Worm (Caenorhabditis elegans) whole organism, midembryonic: Measurements from ENCODE around the gene svh-1.

ENCODE experiments used
- T22C8.4 ChIP-seq: fragments of 200-800 bp; sonication (Bioruptor generic); IDR thresholded peaks from 2 replicates; pipeline ENCODE4 v1.3.6; 2022; ENCODE audit warnings: missing genetic modification characterization, missing compliant biosample characterization
- flt-1 ChIP-seq: fragments of 200-800 bp; sonication (Bioruptor generic); IDR thresholded peaks from 2 replicates; pipeline ENCODE4 v1.3.6; 2022; ENCODE audit warnings: missing genetic modification characterization, missing compliant biosample characterization
- ref-1 ChIP-seq: fragments of 200-800 bp; sonication (Bioruptor generic); conservative IDR thresholded peaks from 2 replicates; pipeline ENCODE4 v1.3.6; 2022; ENCODE audit warnings: missing genetic modification reagents, missing genetic modification characterization, missing compliant biosample characterization
- tab-1 ChIP-seq: fragments of 200-800 bp; sonication (Bioruptor generic); IDR thresholded peaks from 2 replicates; pipeline ENCODE4 v1.3.6; 2022; ENCODE audit warnings: missing genetic modification characterization, missing compliant biosample characterization
- ztf-23 ChIP-seq: fragments of 200-800 bp; sonication (Bioruptor generic); IDR thresholded peaks from 2 replicates; pipeline ENCODE4 v1.3.6; 2022; ENCODE audit warnings: missing genetic modification reagents, missing genetic modification characterization, missing compliant biosample characterization

DNA sequence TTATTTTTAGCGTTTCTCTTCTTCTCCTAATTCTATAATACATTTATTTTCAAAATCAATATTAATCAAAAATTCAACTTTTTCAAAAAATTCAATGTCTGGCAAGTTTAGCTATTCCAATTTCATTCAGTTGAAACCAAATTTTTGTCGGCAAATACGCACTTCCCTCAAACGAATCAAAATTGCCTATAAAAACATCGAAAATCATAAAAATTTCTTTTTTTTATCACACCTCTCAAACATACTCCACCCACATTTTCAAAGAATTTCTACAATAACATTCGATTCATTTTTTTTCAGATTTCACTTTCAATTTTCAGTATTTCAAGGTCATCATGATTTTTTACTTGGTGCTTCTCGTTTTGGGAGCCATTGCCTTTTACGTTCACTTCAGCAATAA, 47.3 kb upstream of the svh-1 start, which contains the start of gene faah-1:
- TF ChIP-seq ztf-23 (GFP tag; lab: Robert Waterston, UW) (no peak), flt-1 (GFP tag; lab: Robert Waterston, UW) (no peak), ref-1 (no peak), T22C8.4 (no peak), tab-1 (no peak)
